Worm (Caenorhabditis elegans): ENCODE data around the gene C18D11.9.

DNA sequence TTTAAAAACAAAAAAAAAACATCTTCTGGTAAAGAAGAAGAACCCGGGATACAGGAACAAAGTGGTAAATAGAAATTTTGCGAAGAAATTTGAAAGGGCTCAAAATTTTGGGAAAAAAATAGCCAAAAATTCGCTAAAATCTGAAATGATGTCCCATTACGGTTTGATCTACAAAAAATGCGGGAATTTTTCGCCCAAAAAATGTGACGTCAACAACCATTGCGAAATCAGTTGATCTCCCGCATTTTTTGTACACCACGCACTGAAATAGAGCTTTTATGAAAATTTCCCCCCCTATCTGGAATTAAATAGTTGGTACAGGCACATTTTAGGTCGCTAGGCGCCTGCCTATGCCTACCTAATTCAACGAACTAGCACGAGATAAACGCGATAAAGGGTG, 40.7 kb downstream of the C18D11.9 start:
- TF ChIP-seq snpc-4 (tag; optimal IDR thresholded peaks at IDR 0.05), result no peak
- no peak for TF ChIP-seq unc-62 (GFP tag; optimal IDR thresholded peaks at IDR 0.05)
- TF ChIP-seq nhr-12 (tag; optimal IDR thresholded peaks at IDR 0.05), result no peak
- no peak for TF ChIP-seq elt-1 (tag; optimal IDR thresholded peaks at IDR 0.05; ENCODE audit: borderline replicate concordance, insufficient read depth)
- no peak for TF ChIP-seq mep-1 (tag; optimal IDR thresholded peaks at IDR 0.05)
- TF ChIP-seq ztf-11 (tag; optimal IDR thresholded peaks at IDR 0.05), result no peak
- no peak for TF ChIP-seq elt-3 (tag; optimal IDR thresholded peaks at IDR 0.05)
- no peak for TF ChIP-seq unc-39 (tag; optimal IDR thresholded peaks at IDR 0.05)
- no peak for TF ChIP-seq sptf-1 (tag; optimal IDR thresholded peaks at IDR 0.05)
- TF ChIP-seq lin-13 (tag; optimal IDR thresholded peaks at IDR 0.05), result no peak
- TF ChIP-seq cnd-1 (tag; optimal IDR thresholded peaks at IDR 0.05), result no peak
- TF ChIP-seq pha-4 (tag; optimal IDR thresholded peaks at IDR 0.05), result no peak

Measured in whole organism, mixed stage, embryonic.